Fruit fly (Drosophila melanogaster) whole organism, embryonic: ENCODE results near the gene fne.

Source experiments
- ATbp ChIP-seq: fragments of 200-800 bp; sonication (Bioruptor generic); optimal IDR thresholded peaks from 2 replicates; lab custom pipeline; 2017; ENCODE audit warnings: missing biosample characterization, mild to moderate bottlenecking, missing genetic modification characterization, missing genetic modification reagents
- Asciz ChIP-seq: fragments of 200-800 bp; sonication (Bioruptor generic); optimal IDR thresholded peaks from 2 replicates; lab custom pipeline; 2017; ENCODE audit warnings: missing biosample characterization, mild to moderate bottlenecking, missing genetic modification characterization, missing genetic modification reagents
- BEAF-32 ChIP-seq: fragments of 200-800 bp; sonication (Bioruptor generic); optimal IDR thresholded peaks from 3 replicates; lab custom pipeline; 2017; ENCODE audit warnings: missing biosample characterization, missing genetic modification characterization, mild to moderate bottlenecking, moderate library complexity, missing genetic modification reagents
- Bdp1 ChIP-seq: fragments of 200-800 bp; sonication (Bioruptor generic); optimal IDR thresholded peaks from 3 replicates; lab custom pipeline; 2016; ENCODE audit warnings: missing biosample characterization, missing genetic modification characterization
- CG10431 ChIP-seq: fragments of 200-800 bp; sonication (Bioruptor generic); optimal IDR thresholded peaks from 3 replicates; lab custom pipeline; 2018; ENCODE audit warnings: missing biosample characterization, mild to moderate bottlenecking, missing genetic modification characterization
- CG10543 ChIP-seq: fragments of 200-800 bp; sonication (Bioruptor generic); optimal IDR thresholded peaks from 3 replicates; lab custom pipeline; 2017; ENCODE audit warnings: missing biosample characterization, mild to moderate bottlenecking, missing genetic modification characterization, moderate library complexity
- CG10565 ChIP-seq: fragments of 200-800 bp; sonication (Bioruptor generic); optimal IDR thresholded peaks from 3 replicates; lab custom pipeline; 2016; ENCODE audit warnings: missing biosample characterization, mild to moderate bottlenecking, missing genetic modification characterization
- CG10959 ChIP-seq: fragments of 200-800 bp; sonication (Bioruptor generic); IDR thresholded peaks from 2 replicates; pipeline ENCODE4 v1.3.6; 2022; ENCODE audit warnings: missing biosample characterization, missing genetic modification characterization
- CG13296 ChIP-seq: fragments of 200-800 bp; sonication (Bioruptor generic); optimal IDR thresholded peaks from 3 replicates; lab custom pipeline; 2018; ENCODE audit warnings: missing biosample characterization, mild to moderate bottlenecking, missing genetic modification characterization
- CG15011 ChIP-seq: fragments of 200-800 bp; sonication (Bioruptor generic); optimal IDR thresholded peaks from 3 replicates; lab custom pipeline; 2018; ENCODE audit warnings: missing biosample characterization, mild to moderate bottlenecking, missing genetic modification characterization
- CG15696 ChIP-seq: fragments of 200-800 bp; sonication (Bioruptor generic); optimal IDR thresholded peaks from 2 replicates; lab custom pipeline; 2019; ENCODE audit warnings: missing biosample characterization, mild to moderate bottlenecking, missing genetic modification characterization, moderate library complexity
- CG1602 ChIP-seq: fragments of 200-800 bp; sonication (Bioruptor generic); optimal IDR thresholded peaks from 3 replicates; lab custom pipeline; 2016; ENCODE audit warnings: missing biosample characterization, missing genetic modification characterization
- CG17385 ChIP-seq: fragments of 200-800 bp; sonication (Bioruptor generic); optimal IDR thresholded peaks from 3 replicates; lab custom pipeline; 2018; ENCODE audit warnings: missing biosample characterization, mild to moderate bottlenecking, missing genetic modification characterization
- CG17568 ChIP-seq: fragments of 200-800 bp; sonication (Bioruptor generic); optimal IDR thresholded peaks from 2 replicates; lab custom pipeline; 2018; ENCODE audit warnings: missing biosample characterization, mild to moderate bottlenecking, missing genetic modification characterization, moderate library complexity
- CG18619 ChIP-seq: fragments of 200-800 bp; sonication (Bioruptor generic); optimal IDR thresholded peaks from 3 replicates; lab custom pipeline; 2017; ENCODE audit warnings: missing biosample characterization, mild to moderate bottlenecking, missing genetic modification characterization
- CG2875 ChIP-seq: fragments of 200-800 bp; sonication (Bioruptor generic); optimal IDR thresholded peaks from 2 replicates; lab custom pipeline; 2017; ENCODE audit warnings: missing biosample characterization, mild to moderate bottlenecking, missing genetic modification characterization, missing genetic modification reagents
- CG30403 ChIP-seq: fragments of 200-800 bp; sonication (Bioruptor generic); optimal IDR thresholded peaks from 3 replicates; lab custom pipeline; 2016; ENCODE audit warnings: missing biosample characterization, missing genetic modification characterization
- CG34376 ChIP-seq: fragments of 200-800 bp; sonication (Bioruptor generic); optimal IDR thresholded peaks from 2 replicates; lab custom pipeline; 2018; ENCODE audit warnings: missing biosample characterization, mild to moderate bottlenecking, missing genetic modification characterization
- CG4424 ChIP-seq: fragments of 200-800 bp; sonication (Bioruptor generic); optimal IDR thresholded peaks from 3 replicates; lab custom pipeline; 2016; ENCODE audit warnings: missing biosample characterization, missing genetic modification characterization
- CG4730 ChIP-seq: fragments of 200-800 bp; sonication (Bioruptor generic); IDR thresholded peaks from 2 replicates; pipeline ENCODE4 v1.3.6; 2022; ENCODE audit warnings: missing biosample characterization, missing genetic modification characterization
- CG4854 ChIP-seq: fragments of 200-800 bp; sonication (Bioruptor generic); optimal IDR thresholded peaks from 2 replicates; lab custom pipeline; 2016; ENCODE audit warnings: missing biosample characterization, missing genetic modification characterization, inconsistent platforms
- CG6175 ChIP-seq: fragments of 200-800 bp; sonication (Bioruptor generic); IDR thresholded peaks from 3 replicates; pipeline ENCODE4 v1.3.6; 2022; ENCODE audit warnings: missing biosample characterization, missing genetic modification characterization
- CG7963 ChIP-seq: fragments of 200-800 bp; sonication (Bioruptor generic); IDR thresholded peaks from 3 replicates; pipeline ENCODE4 v1.3.6; 2022; ENCODE audit warnings: missing biosample characterization, missing genetic modification characterization; ENCODE audit not compliant: partially characterized antibody
- CG8359 ChIP-seq: fragments of 200-800 bp; sonication (Bioruptor generic); optimal IDR thresholded peaks from 2 replicates; lab custom pipeline; 2017; ENCODE audit warnings: missing biosample characterization, mild to moderate bottlenecking, missing genetic modification characterization, borderline replicate concordance
- CG9876 ChIP-seq: fragments of 200-800 bp; sonication (Bioruptor generic); optimal IDR thresholded peaks from 2 replicates; lab custom pipeline; 2016; ENCODE audit warnings: missing biosample characterization, missing genetic modification characterization
- D ChIP-seq, 2 experiments: fragments of 200-800 bp in 1 of 2; fragments of >200 bp in 1 of 2; sonication (Bioruptor generic) in 1 of 2; optimal IDR thresholded peaks; 2 replicates in 1 of 2; 3 replicates in 1 of 2; lab custom pipeline; 2017; ENCODE audit warnings: mild to moderate bottlenecking in 1 of 2, missing biosample characterization in 1 of 2, missing genetic modification characterization in 1 of 2, missing genetic modification reagents in 1 of 2
- Fer3 ChIP-seq: fragments of 200-800 bp; sonication (Bioruptor generic); optimal IDR thresholded peaks from 2 replicates; lab custom pipeline; 2018; ENCODE audit warnings: missing biosample characterization, mild to moderate bottlenecking, missing genetic modification characterization, moderate library complexity
- Kr ChIP-seq: fragments of 200-800 bp; sonication (Bioruptor generic); optimal IDR thresholded peaks from 2 replicates; lab custom pipeline; 2017; ENCODE audit warnings: missing biosample characterization, mild to moderate bottlenecking, missing genetic modification characterization
- Mes4 ChIP-seq: fragments of 200-800 bp; sonication (Bioruptor generic); optimal IDR thresholded peaks from 2 replicates; lab custom pipeline; 2016; ENCODE audit warnings: missing biosample characterization, missing genetic modification characterization
- Nf-YA ChIP-seq: fragments of 200-800 bp; sonication (Bioruptor generic); IDR thresholded peaks from 2 replicates; pipeline ENCODE4 v1.3.6; 2022; ENCODE audit warnings: missing biosample characterization, missing genetic modification characterization
- Trl ChIP-seq, 3 experiments: fragments of >200 bp in 2 of 3; fragments of 200-800 bp in 1 of 3; sonication (Bioruptor generic) in 1 of 3; optimal IDR thresholded peaks; 2 replicates in 1 of 3; 3 replicates in 2 of 3; lab custom pipeline; 2016 to 2017; ENCODE audit warnings: missing biosample characterization in 1 of 3, missing genetic modification characterization in 1 of 3
- YL-1 ChIP-seq: fragments of 200-800 bp; sonication (Bioruptor generic); optimal IDR thresholded peaks from 3 replicates; lab custom pipeline; 2017; ENCODE audit warnings: missing biosample characterization, mild to moderate bottlenecking, missing genetic modification characterization
- bcd ChIP-seq: fragments of 200-800 bp; sonication (Bioruptor generic); optimal IDR thresholded peaks from 2 replicates; lab custom pipeline; 2017; ENCODE audit warnings: missing biosample characterization, mild to moderate bottlenecking, missing genetic modification characterization
- caup ChIP-seq: fragments of 200-800 bp; sonication (Bioruptor generic); optimal IDR thresholded peaks from 3 replicates; lab custom pipeline; 2017; ENCODE audit warnings: missing biosample characterization, mild to moderate bottlenecking, missing genetic modification characterization, moderate library complexity; ENCODE audit not compliant: severe bottlenecking
- chn ChIP-seq: fragments of 200-800 bp; sonication (Bioruptor generic); optimal IDR thresholded peaks from 2 replicates; lab custom pipeline; 2016; ENCODE audit warnings: missing biosample characterization, missing genetic modification characterization
- fd102C ChIP-seq: fragments of 200-800 bp; sonication (Bioruptor generic); optimal IDR thresholded peaks from 2 replicates; lab custom pipeline; 2018; ENCODE audit warnings: missing biosample characterization, mild to moderate bottlenecking, missing genetic modification characterization, moderate library complexity
- kni ChIP-seq: fragments of 200-800 bp; sonication (Bioruptor generic); optimal IDR thresholded peaks from 3 replicates; lab custom pipeline; 2017; ENCODE audit warnings: mild to moderate bottlenecking, missing biosample characterization, missing genetic modification reagents, missing genetic modification characterization
- mirr ChIP-seq: fragments of 200-800 bp; sonication (Bioruptor generic); optimal IDR thresholded peaks from 3 replicates; lab custom pipeline; 2018; ENCODE audit warnings: missing biosample characterization, mild to moderate bottlenecking, missing genetic modification characterization
- pzg ChIP-seq: fragments of 200-800 bp; sonication (Bioruptor generic); optimal IDR thresholded peaks from 3 replicates; lab custom pipeline; 2018; ENCODE audit warnings: missing biosample characterization, mild to moderate bottlenecking, missing genetic modification characterization, moderate library complexity
- sens ChIP-seq: fragments of 200-800 bp; sonication (Bioruptor generic); peaks from one replicate; lab custom pipeline; 2016; ENCODE audit warnings: missing biosample characterization, missing genetic modification characterization
- vvl ChIP-seq: fragments of 200-800 bp; sonication (Bioruptor generic); IDR thresholded peaks from 2 replicates; pipeline ENCODE4 v1.3.6; 2022; ENCODE audit warnings: missing biosample characterization, missing genetic modification characterization

Gene fne

dm6 chrX:12947670-12948069 is 30.4 kb downstream of the fne start (continued):
- TF ChIP-seq CG4854 (no peak), CG8359 (peak; percentile 3), Bdp1 (no peak), CG34376 (peak; percentile 74), CG2875 (GFP tag; lab: Kevin White, UChicago) (peak; percentile 1), CG1602 (GFP tag; lab: Kevin White, UChicago) (no peak), YL-1 (peak; percentile 11), Kr (GFP tag; lab: Kevin White, UChicago) (no peak), CG6175 (GFP tag; lab: Robert Waterston, UW) (no peak), Fer3 (peak; percentile 10), CG10431 (GFP tag; lab: Kevin White, UChicago) (peak; percentile 65), D (optimal IDR thresholded peaks at IDR 0.05; lab: Kevin White, UChicago) (no peak), D (GFP tag; optimal IDR thresholded peaks at IDR 0.05; lab: Kevin White, UChicago) (peak; percentile 35), CG18619 (GFP tag; lab: Kevin White, UChicago) (peak; percentile 30), Asciz (GFP tag; lab: Kevin White, UChicago) (peak; percentile 46), mirr (GFP tag; lab: Kevin White, UChicago) (no peak), Trl (optimal IDR thresholded peaks at IDR 0.05; lab: Kevin White, UChicago) (no peak), Trl (GFP tag; optimal IDR thresholded peaks at IDR 0.05; lab: Kevin White, UChicago) (no peak), CG17568 (GFP tag; lab: Kevin White, UChicago) (peak; percentile 4), sens (peak; percentile 50), vvl (no peak), CG4730 (no peak), CG7963 (GFP tag; lab: Robert Waterston, UW) (no peak), Mes4 (GFP tag; lab: Kevin White, UChicago) (peak; percentile 5), CG4424 (GFP tag; lab: Kevin White, UChicago) (peak; percentile 24), CG9876 (GFP tag; lab: Kevin White, UChicago) (no peak), CG15696 (no peak), CG10543 (GFP tag; lab: Kevin White, UChicago) (peak; percentile 19), pzg (GFP tag; lab: Kevin White, UChicago) (no peak), CG15011 (GFP tag; lab: Kevin White, UChicago) (no peak), CG17385 (GFP tag; lab: Kevin White, UChicago) (peak; percentile 46), CG10959 (GFP tag; lab: Robert Waterston, UW) (no peak), ATbp (GFP tag; lab: Kevin White, UChicago) (peak; percentile 31), chn (GFP tag; lab: Kevin White, UChicago) (no peak), caup (GFP tag; lab: Kevin White, UChicago) (peak; percentile 51), CG10565 (GFP tag; lab: Kevin White, UChicago) (no peak), Nf-YA (GFP tag; lab: Robert Waterston, UW) (0 out of 2 replicates have a peak, but pooled peaks have one; percentile 24), CG30403 (no peak), BEAF-32 (GFP tag; lab: Kevin White, UChicago) (no peak), CG13296 (GFP tag; lab: Kevin White, UChicago) (peak; percentile 34), bcd (peak; percentile 17), fd102C (GFP tag; lab: Kevin White, UChicago) (peak; percentile 53), kni (GFP tag; lab: Kevin White, UChicago) (peak; percentile 26)
- TF ChIP-seq, all 482 proteins: peak for 73
